Worm (Caenorhabditis elegans) whole organism, L2 larva: ENCODE measurements around the gene ndua-7.

Source experiments
- F13H6.1 ChIP-seq: sonication (generic microtip); optimal IDR thresholded peaks from 2 replicates; lab custom pipeline; 2016; ENCODE audit warnings: missing genetic modification characterization, missing compliant biosample characterization
- Y55F3AM.14 ChIP-seq: fragments of 200-800 bp; sonication (Bioruptor generic); optimal IDR thresholded peaks from 2 replicates; lab custom pipeline; 2018; ENCODE audit warnings: mild to moderate bottlenecking, missing genetic modification characterization, missing compliant biosample characterization
- ama-1 ChIP-seq: fragments of 150-350 bp; optimal IDR thresholded peaks from 2 replicates; lab custom pipeline; 2018; ENCODE audit warnings: inconsistent platforms
- blmp-1 ChIP-seq: sonication (generic microtip); optimal IDR thresholded peaks from 2 replicates; lab custom pipeline; 2017; ENCODE audit warnings: missing genetic modification characterization, mild to moderate bottlenecking, missing compliant biosample characterization, antibody characterized with exemption, moderate library complexity; ENCODE audit not compliant: insufficient read depth
- ceh-16 ChIP-seq: fragments of 150-350 bp; optimal IDR thresholded peaks from 2 replicates; lab custom pipeline; 2014; ENCODE audit warnings: missing biosample characterization, missing genetic modification characterization
- ceh-82 ChIP-seq: fragments of 150-350 bp; optimal IDR thresholded peaks from 2 replicates; lab custom pipeline; 2014; ENCODE audit warnings: missing biosample characterization, missing genetic modification characterization
- crh-2 ChIP-seq: sonication (generic microtip); optimal IDR thresholded peaks from 2 replicates; lab custom pipeline; 2017; ENCODE audit warnings: missing biosample characterization, missing genetic modification characterization
- dmd-4 ChIP-seq: sonication (generic microtip); optimal IDR thresholded peaks from 2 replicates; lab custom pipeline; 2017; ENCODE audit warnings: missing biosample characterization, missing genetic modification characterization
- egl-27 ChIP-seq: sonication (generic microtip); optimal IDR thresholded peaks from 3 replicates; lab custom pipeline; 2017; ENCODE audit warnings: missing biosample characterization, missing genetic modification reagents, missing genetic modification characterization
- elt-1 ChIP-seq: fragments of 150-350 bp; optimal IDR thresholded peaks from 2 replicates; lab custom pipeline; 2014; ENCODE audit warnings: missing biosample characterization, missing genetic modification characterization
- elt-3 ChIP-seq: sonication (generic microtip); optimal IDR thresholded peaks from 2 replicates; lab custom pipeline; 2017; ENCODE audit warnings: missing biosample characterization, missing genetic modification characterization
- fos-1 ChIP-seq: fragments of 150-350 bp; optimal IDR thresholded peaks from 2 replicates; lab custom pipeline; 2014; ENCODE audit warnings: missing biosample characterization, missing genetic modification characterization
- gmeb-1 ChIP-seq: fragments of 150-350 bp; optimal IDR thresholded peaks from 2 replicates; lab custom pipeline; 2014; ENCODE audit warnings: missing biosample characterization, missing genetic modification characterization
- lin-11 ChIP-seq: fragments of 150-350 bp; sonication (generic microtip); optimal IDR thresholded peaks from 2 replicates; lab custom pipeline; 2014; ENCODE audit warnings: missing biosample characterization, missing genetic modification characterization, inconsistent platforms, mixed read lengths
- lin-13 ChIP-seq: fragments of 150-350 bp; optimal IDR thresholded peaks from 2 replicates; lab custom pipeline; 2014; ENCODE audit warnings: missing biosample characterization, missing genetic modification reagents, missing genetic modification characterization
- lin-39 ChIP-seq: fragments of 150-350 bp; optimal IDR thresholded peaks from 2 replicates; lab custom pipeline; 2014; ENCODE audit warnings: missing biosample characterization, missing genetic modification reagents, missing genetic modification characterization
- lsy-2 ChIP-seq, 2 experiments: fragments of 150-350 bp in 1 of 2; sonication (generic microtip) in 1 of 2; optimal IDR thresholded peaks; 2 replicates each; lab custom pipeline; 2014 to 2017; ENCODE audit warnings: missing biosample characterization in 2 of 2, missing genetic modification characterization in 2 of 2
- mab-5 ChIP-seq: fragments of 150-350 bp; optimal IDR thresholded peaks from 2 replicates; lab custom pipeline; 2014; ENCODE audit warnings: missing biosample characterization, missing genetic modification characterization
- mbf-1 ChIP-seq: sonication (generic microtip); optimal IDR thresholded peaks from 2 replicates; lab custom pipeline; 2017; ENCODE audit warnings: missing biosample characterization, missing genetic modification characterization
- mdl-1 ChIP-seq, 2 experiments: fragments of 150-350 bp in 1 of 2; sonication (generic microtip) in 1 of 2; optimal IDR thresholded peaks; 2 replicates each; lab custom pipeline; 2017; ENCODE audit warnings: missing biosample characterization in 2 of 2, missing genetic modification characterization in 2 of 2
- nhr-10 ChIP-seq: sonication (generic microtip); optimal IDR thresholded peaks from 2 replicates; lab custom pipeline; 2017; ENCODE audit warnings: missing biosample characterization, missing genetic modification characterization
- nhr-11 ChIP-seq: fragments of 150-350 bp; optimal IDR thresholded peaks from 2 replicates; lab custom pipeline; 2014; ENCODE audit warnings: missing biosample characterization, missing genetic modification characterization
- nhr-12 ChIP-seq: fragments of 150-350 bp; optimal IDR thresholded peaks from 2 replicates; lab custom pipeline; 2014; ENCODE audit warnings: missing biosample characterization, missing genetic modification characterization
- nhr-129 ChIP-seq: fragments of 150-350 bp; optimal IDR thresholded peaks from 2 replicates; lab custom pipeline; 2014; ENCODE audit warnings: missing biosample characterization, missing genetic modification characterization
- nhr-21 ChIP-seq: fragments of 150-350 bp; optimal IDR thresholded peaks from 2 replicates; lab custom pipeline; 2014; ENCODE audit warnings: missing biosample characterization, missing genetic modification characterization
- nhr-23 ChIP-seq: fragments of 150-350 bp; optimal IDR thresholded peaks from 2 replicates; lab custom pipeline; 2014; ENCODE audit warnings: missing biosample characterization, missing genetic modification reagents, missing genetic modification characterization
- nhr-237 ChIP-seq: fragments of 150-350 bp; optimal IDR thresholded peaks from 2 replicates; lab custom pipeline; 2014; ENCODE audit warnings: missing biosample characterization, missing genetic modification characterization
- nhr-25 ChIP-seq: fragments of 150-350 bp; sonication (generic microtip); optimal IDR thresholded peaks from 3 replicates; lab custom pipeline; 2014; ENCODE audit warnings: missing biosample characterization, missing genetic modification characterization
- nhr-6 ChIP-seq: fragments of 150-350 bp; optimal IDR thresholded peaks from 2 replicates; lab custom pipeline; 2014; ENCODE audit warnings: missing biosample characterization, missing genetic modification characterization
- nhr-77 ChIP-seq: fragments of 150-350 bp; optimal IDR thresholded peaks from 2 replicates; lab custom pipeline; 2014; ENCODE audit warnings: missing biosample characterization, missing genetic modification characterization
- peb-1 ChIP-seq: fragments of 150-350 bp; optimal IDR thresholded peaks from 2 replicates; lab custom pipeline; 2014; ENCODE audit warnings: missing biosample characterization, missing genetic modification characterization
- sem-4 ChIP-seq: fragments of 150-350 bp; optimal IDR thresholded peaks from 2 replicates; lab custom pipeline; 2014; ENCODE audit warnings: missing biosample characterization, missing genetic modification reagents, missing genetic modification characterization
- skn-1 ChIP-seq: sonication (generic microtip); optimal IDR thresholded peaks from 2 replicates; lab custom pipeline; 2017; ENCODE audit warnings: missing biosample characterization, missing genetic modification characterization
- sma-3 ChIP-seq: sonication (generic microtip); optimal IDR thresholded peaks from 2 replicates; lab custom pipeline; 2016; ENCODE audit warnings: missing genetic modification reagents, missing genetic modification characterization, missing compliant biosample characterization
- sma-9 ChIP-seq, 2 experiments: fragments of 150-350 bp in 1 of 2; sonication (generic microtip) in 1 of 2; optimal IDR thresholded peaks; 2 replicates each; lab custom pipeline; 2014 to 2016; ENCODE audit warnings: missing genetic modification characterization in 2 of 2, mild to moderate bottlenecking in 1 of 2, missing biosample characterization in 1 of 2, missing compliant biosample characterization in 1 of 2, missing genetic modification reagents in 1 of 2, moderate library complexity in 1 of 2
- snpc-4 ChIP-seq: fragments of 150-350 bp; optimal IDR thresholded peaks from 2 replicates; lab custom pipeline; 2014; ENCODE audit warnings: missing biosample characterization, missing genetic modification characterization
- unc-39 ChIP-seq: fragments of 150-350 bp; optimal IDR thresholded peaks from 2 replicates; lab custom pipeline; 2014; ENCODE audit warnings: missing biosample characterization, missing genetic modification characterization
- unc-55 ChIP-seq: fragments of 150-350 bp; sonication (generic microtip); optimal IDR thresholded peaks from 3 replicates; lab custom pipeline; 2014; ENCODE audit warnings: missing biosample characterization, missing genetic modification reagents, missing genetic modification characterization
- unc-62 ChIP-seq: fragments of 150-350 bp; optimal IDR thresholded peaks from 2 replicates; lab custom pipeline; 2014; ENCODE audit warnings: missing biosample characterization, missing genetic modification reagents, missing genetic modification characterization
- ztf-1 ChIP-seq: fragments of 200-800 bp; sonication (Bioruptor generic); conservative IDR thresholded peaks from 2 replicates; pipeline ENCODE4 v1.3.6; 2022; ENCODE audit warnings: missing genetic modification characterization, missing compliant biosample characterization
- ztf-4 ChIP-seq: fragments of 150-350 bp; optimal IDR thresholded peaks from 2 replicates; lab custom pipeline; 2014; ENCODE audit warnings: missing biosample characterization, missing genetic modification characterization

ndua-7 gene

DNA sequence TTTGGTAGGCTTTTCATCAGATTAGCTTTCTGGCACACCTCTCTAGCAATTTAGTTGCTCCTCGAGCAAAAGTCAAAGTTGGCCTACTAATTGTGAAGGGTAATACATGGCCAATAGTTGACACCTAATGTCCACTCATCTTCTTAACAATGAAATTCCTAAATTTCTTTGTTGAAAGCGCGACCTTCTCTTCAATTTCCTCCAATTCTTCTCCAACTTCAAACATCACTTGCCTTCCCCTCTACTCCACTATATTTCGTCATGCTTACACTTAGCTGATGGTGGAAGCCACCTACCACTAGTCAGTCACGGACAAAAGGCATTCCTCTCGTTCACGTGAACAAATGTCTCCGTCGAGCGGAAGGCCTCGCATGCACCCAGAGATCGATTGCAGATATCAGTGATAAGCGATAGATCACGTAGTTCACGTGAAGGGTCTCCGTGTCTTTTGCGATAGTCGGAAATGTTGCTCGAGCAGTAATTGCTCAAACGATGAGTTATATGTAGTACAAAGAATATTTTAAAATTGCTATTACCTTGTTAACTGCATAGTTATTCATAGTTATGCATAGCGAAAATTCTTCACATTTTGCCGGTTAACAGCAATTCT is 25.3 kb downstream of the ndua-7 start, which contains the start of gene E01G4.3 (continued):
- TF ChIP-seq crh-2 (tag; lab: Kevin White, UChicago) (peak; percentile 77), lin-11 (tag; lab: Kevin White, UChicago) (no peak), nhr-129 (peak; percentile 97), ztf-1 (GFP tag; lab: Robert Waterston, UW) (no peak), elt-1 (tag; lab: Kevin White, UChicago) (no peak), ztf-4 (tag; lab: Kevin White, UChicago) (no peak), peb-1 (tag; lab: Kevin White, UChicago) (no peak), nhr-10 (tag; lab: Kevin White, UChicago) (no peak)

DNA sequence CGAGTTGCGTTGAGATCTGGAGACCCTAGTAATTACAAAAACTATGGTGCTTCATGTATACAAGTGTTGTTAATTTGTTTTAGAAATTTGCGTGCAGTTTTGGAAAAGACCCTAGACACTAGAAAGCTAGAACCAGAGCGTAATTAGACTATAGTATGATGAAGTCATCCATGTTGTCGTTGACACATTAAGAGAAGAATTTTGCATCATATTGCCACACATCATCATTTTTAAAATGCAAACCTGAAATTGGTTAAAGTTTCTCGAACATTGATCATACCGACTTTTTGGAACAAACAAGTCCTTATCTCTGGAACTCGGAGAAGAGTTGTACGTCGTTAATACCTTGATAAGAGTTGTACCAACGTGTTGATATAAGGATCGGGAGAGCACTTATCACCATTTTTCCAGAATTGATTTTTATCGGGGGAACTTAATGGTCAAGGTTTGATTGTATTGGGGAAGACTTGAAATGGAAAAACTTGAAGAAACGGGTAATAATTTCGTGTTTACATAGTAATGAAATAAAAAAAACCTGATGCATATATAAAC is 26.5 kb downstream of the ndua-7 start:
- TF ChIP-seq sma-3 (GFP tag; lab: Kevin White, UChicago) = peak; percentile 32
- no peak for TF ChIP-seq gmeb-1
- TF ChIP-seq nhr-129 = peak; percentile 54
- peak; percentile 92 for TF ChIP-seq sma-9 (GFP tag; optimal IDR thresholded peaks at IDR 0.05; lab: Kevin White, UChicago)
- TF ChIP-seq sma-9 (tag; optimal IDR thresholded peaks at IDR 0.05; lab: Kevin White, UChicago) = no peak
- no peak for TF ChIP-seq peb-1 (tag; lab: Kevin White, UChicago)
- no peak for TF ChIP-seq mbf-1 (tag; lab: Kevin White, UChicago)
- TF ChIP-seq fos-1 = peak; percentile 86
- TF ChIP-seq sem-4 = no peak
- peak; percentile 18 for TF ChIP-seq F13H6.1
- TF ChIP-seq crh-2 (tag; lab: Kevin White, UChicago) = peak; percentile 69

DNA sequence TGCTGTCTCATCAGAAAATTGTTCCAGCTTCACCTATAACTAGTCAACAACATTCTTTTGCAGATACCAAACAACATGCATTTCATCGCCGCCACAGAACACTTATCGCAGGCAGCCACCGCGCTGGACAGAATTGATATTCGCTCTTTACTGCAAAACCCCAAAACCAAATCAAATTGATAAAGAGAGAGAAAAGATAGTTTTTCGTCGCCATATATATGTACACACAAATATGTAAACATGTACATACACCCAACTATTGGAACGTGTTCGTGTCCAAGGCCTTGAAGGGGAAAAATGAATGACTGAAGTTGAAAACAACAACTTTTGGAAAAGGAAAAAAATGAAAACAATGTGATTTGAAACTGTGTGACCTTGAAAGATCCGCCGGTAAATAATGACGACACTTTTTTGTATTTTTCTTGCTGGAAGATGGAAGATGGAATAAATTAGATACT is 29.0 kb downstream of the ndua-7 start:
- TF ChIP-seq elt-1 (tag; lab: Kevin White, UChicago) (no peak), mbf-1 (tag; lab: Kevin White, UChicago) (no peak), nhr-11 (no peak), dmd-4 (tag; lab: Kevin White, UChicago) (no peak), nhr-23 (tag; lab: Kevin White, UChicago) (no peak), nhr-21 (tag; lab: Kevin White, UChicago) (no peak), ceh-16 (tag; lab: Kevin White, UChicago) (no peak), crh-2 (tag; lab: Kevin White, UChicago) (peak; percentile 35), blmp-1 (peak; percentile 1), fos-1 (peak; percentile 35), nhr-77 (tag; lab: Kevin White, UChicago) (no peak), ama-1 (lab: Kevin White, UChicago) (no peak), mab-5 (tag; lab: Kevin White, UChicago) (no peak), elt-3 (tag; lab: Kevin White, UChicago) (no peak), snpc-4 (tag; lab: Kevin White, UChicago) (no peak), nhr-25 (peak; percentile 83), nhr-129 (peak; percentile 30), lsy-2 (tag; optimal IDR thresholded peaks at IDR 0.05; lab: Kevin White, UChicago) (no peak), lin-39 (no peak), ceh-82 (no peak), nhr-12 (no peak), sma-3 (GFP tag; lab: Kevin White, UChicago) (peak; percentile 47), unc-55 (no peak), unc-62 (GFP tag; lab: Kevin White, UChicago) (no peak), unc-39 (no peak), sma-9 (GFP tag; optimal IDR thresholded peaks at IDR 0.05; lab: Kevin White, UChicago) (no peak), sma-9 (tag; optimal IDR thresholded peaks at IDR 0.05; lab: Kevin White, UChicago) (no peak)

DNA sequence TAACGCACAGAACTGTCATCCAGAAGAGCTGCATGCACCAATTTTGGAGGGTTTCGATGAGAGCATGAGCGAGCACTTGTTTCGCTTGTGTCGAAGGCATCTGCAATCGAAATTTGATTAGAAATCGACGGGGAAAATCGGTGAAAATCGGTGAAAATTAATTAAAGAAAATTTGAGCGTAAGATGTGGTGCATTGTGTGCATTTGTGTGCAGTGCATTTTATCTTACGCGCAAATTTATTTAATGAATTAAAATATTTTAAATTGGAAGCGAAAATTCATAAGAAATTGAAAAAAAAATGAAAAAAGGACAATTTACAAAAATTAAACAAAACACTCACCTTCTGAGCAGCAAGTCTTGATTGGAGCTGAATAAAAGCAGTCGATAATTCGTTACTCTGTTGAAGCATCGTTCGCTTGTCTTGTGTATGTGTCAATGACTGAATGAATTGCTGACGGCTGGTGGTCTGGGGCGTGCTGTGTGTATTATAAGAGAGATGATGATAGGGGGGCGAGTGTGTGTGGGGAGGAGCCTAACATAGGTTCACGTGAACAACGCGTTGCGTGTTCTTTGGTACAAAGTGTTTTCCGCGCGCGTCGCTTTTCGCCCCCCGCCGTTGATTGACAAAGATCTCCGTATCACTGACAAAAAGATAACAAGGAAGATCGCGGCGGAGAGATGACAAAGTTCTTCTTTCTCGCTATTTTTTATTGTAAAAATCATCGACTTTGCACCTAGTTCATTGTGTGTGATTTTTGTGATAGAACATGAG is 32.6 kb downstream of the ndua-7 start:
- peak; percentile 98 for TF ChIP-seq sma-9 (GFP tag; optimal IDR thresholded peaks at IDR 0.05; lab: Kevin White, UChicago)
- no peak for TF ChIP-seq sma-9 (tag; optimal IDR thresholded peaks at IDR 0.05; lab: Kevin White, UChicago)
- TF ChIP-seq unc-62 (GFP tag; lab: Kevin White, UChicago) = no peak
- TF ChIP-seq lin-13 (GFP tag; lab: Kevin White, UChicago) = peak; percentile 31
- peak; percentile 70 for TF ChIP-seq crh-2 (tag; lab: Kevin White, UChicago)
- TF ChIP-seq nhr-25 = peak; percentile 85
- peak; percentile 71 for TF ChIP-seq nhr-6 (tag; lab: Kevin White, UChicago)
- peak; percentile 17 for TF ChIP-seq skn-1 (tag; lab: Kevin White, UChicago)
- peak in 1 of 2 experiments; percentile 42 for TF ChIP-seq lsy-2 (tag; optimal IDR thresholded peaks at IDR 0.05; lab: Kevin White, UChicago)
- TF ChIP-seq snpc-4 (tag; lab: Kevin White, UChicago) = peak; percentile 11
- TF ChIP-seq nhr-21 (tag; lab: Kevin White, UChicago) = peak; percentile 97
- peak; percentile 81 for TF ChIP-seq Y55F3AM.14
- peak; percentile 62 for TF ChIP-seq gmeb-1
- TF ChIP-seq nhr-237 (tag; lab: Kevin White, UChicago) = no peak
- peak; percentile 79 for TF ChIP-seq nhr-129
- TF ChIP-seq mdl-1 (tag; optimal IDR thresholded peaks at IDR 0.05; lab: Kevin White, UChicago) = peak; percentile 9 to 40
- peak; percentile 95 for TF ChIP-seq ama-1 (lab: Kevin White, UChicago)
- TF ChIP-seq sma-3 (GFP tag; lab: Kevin White, UChicago) = peak; percentile 85
- peak; percentile 71 for TF ChIP-seq blmp-1
- peak; percentile 68 for TF ChIP-seq sem-4
- TF ChIP-seq elt-3 (tag; lab: Kevin White, UChicago) = no peak
- no peak for TF ChIP-seq elt-1 (tag; lab: Kevin White, UChicago)
- peak; percentile 87 for TF ChIP-seq egl-27 (tag; lab: Kevin White, UChicago)
- peak; percentile 35 for TF ChIP-seq nhr-10 (tag; lab: Kevin White, UChicago)
- no peak for TF ChIP-seq nhr-11
- peak; percentile 77 for TF ChIP-seq fos-1
